Worm (Caenorhabditis elegans) whole organism, mixed stage, embryonic: ENCODE measurements around the gene clec-134.

Experiments used
- M03D4.4 ChIP-seq: sonication (generic microtip); optimal IDR thresholded peaks from 2 replicates; lab custom pipeline; 2017; ENCODE audit warnings: mild to moderate bottlenecking, missing genetic modification characterization, missing compliant biosample characterization
- bed-3 ChIP-seq: fragments of 200-800 bp; sonication (Bioruptor generic); optimal IDR thresholded peaks from 3 replicates; lab custom pipeline; 2018; ENCODE audit warnings: mild to moderate bottlenecking, missing genetic modification characterization, moderate library complexity, missing compliant biosample characterization
- blmp-1 ChIP-seq: fragments of 150-350 bp; optimal IDR thresholded peaks from 2 replicates; lab custom pipeline; 2014; ENCODE audit warnings: missing biosample characterization, missing genetic modification characterization
- ceh-39 ChIP-seq: fragments of 150-350 bp; optimal IDR thresholded peaks from 2 replicates; lab custom pipeline; 2014; ENCODE audit warnings: missing biosample characterization, missing genetic modification characterization
- ceh-43 ChIP-seq: fragments of 200-800 bp; sonication (Bioruptor generic); optimal IDR thresholded peaks from 2 replicates; lab custom pipeline; 2018; ENCODE audit warnings: mild to moderate bottlenecking, missing genetic modification characterization, moderate library complexity, missing compliant biosample characterization
- cnd-1 ChIP-seq: fragments of 200-800 bp; sonication (Bioruptor generic); optimal IDR thresholded peaks from 2 replicates; lab custom pipeline; 2018; ENCODE audit warnings: mild to moderate bottlenecking, missing genetic modification characterization, missing compliant biosample characterization
- drap-1 ChIP-seq: fragments of 200-800 bp; sonication (Bioruptor generic); optimal IDR thresholded peaks from 3 replicates; lab custom pipeline; 2018; ENCODE audit warnings: mild to moderate bottlenecking, missing genetic modification characterization, missing compliant biosample characterization
- elt-1 ChIP-seq: sonication (generic microtip); optimal IDR thresholded peaks from 2 replicates; lab custom pipeline; 2017; ENCODE audit warnings: missing genetic modification characterization, mild to moderate bottlenecking, missing compliant biosample characterization, antibody characterized with exemption, moderate library complexity, borderline replicate concordance; ENCODE audit not compliant: insufficient read depth
- elt-3 ChIP-seq: fragments of 150-350 bp; optimal IDR thresholded peaks from 2 replicates; lab custom pipeline; 2014; ENCODE audit warnings: missing biosample characterization, missing genetic modification characterization
- flh-1 ChIP-seq: fragments of 200-800 bp; sonication (Bioruptor generic); optimal IDR thresholded peaks from 2 replicates; lab custom pipeline; 2018; ENCODE audit warnings: mild to moderate bottlenecking, missing genetic modification characterization, moderate library complexity, missing compliant biosample characterization
- ham-2 ChIP-seq: fragments of 200-800 bp; sonication (Bioruptor generic); optimal IDR thresholded peaks from 2 replicates; lab custom pipeline; 2018; ENCODE audit warnings: mild to moderate bottlenecking, missing genetic modification characterization, missing compliant biosample characterization
- hlh-1 ChIP-seq: fragments of 150-350 bp; optimal IDR thresholded peaks from 2 replicates; lab custom pipeline; 2014; ENCODE audit warnings: missing biosample characterization, missing genetic modification reagents, missing genetic modification characterization
- lin-13 ChIP-seq: fragments of 150-350 bp; optimal IDR thresholded peaks from 2 replicates; lab custom pipeline; 2014; ENCODE audit warnings: missing biosample characterization, missing genetic modification characterization
- lin-32 ChIP-seq: fragments of 200-800 bp; sonication (Bioruptor generic); optimal IDR thresholded peaks from 2 replicates; lab custom pipeline; 2018; ENCODE audit warnings: mild to moderate bottlenecking, missing genetic modification characterization, missing compliant biosample characterization
- lsy-2 ChIP-seq: fragments of 150-350 bp; optimal IDR thresholded peaks from 2 replicates; lab custom pipeline; 2014; ENCODE audit warnings: missing biosample characterization, missing genetic modification characterization
- mep-1 ChIP-seq: fragments of 150-350 bp; optimal IDR thresholded peaks from 2 replicates; lab custom pipeline; 2017; ENCODE audit warnings: missing biosample characterization, missing genetic modification reagents, missing genetic modification characterization, inconsistent platforms
- mls-2 ChIP-seq: sonication (generic microtip); optimal IDR thresholded peaks from 2 replicates; lab custom pipeline; 2016; ENCODE audit warnings: mild to moderate bottlenecking, missing genetic modification characterization, moderate library complexity, missing compliant biosample characterization
- nhr-12 ChIP-seq: fragments of 150-350 bp; optimal IDR thresholded peaks from 2 replicates; lab custom pipeline; 2014; ENCODE audit warnings: missing biosample characterization, missing genetic modification characterization
- nhr-2 ChIP-seq: fragments of 150-350 bp; optimal IDR thresholded peaks from 2 replicates; lab custom pipeline; 2014; ENCODE audit warnings: missing biosample characterization, missing genetic modification characterization
- nhr-28 ChIP-seq: fragments of 150-350 bp; optimal IDR thresholded peaks from 2 replicates; lab custom pipeline; 2014; ENCODE audit warnings: missing biosample characterization, missing genetic modification characterization
- nhr-76 ChIP-seq: sonication (generic microtip); optimal IDR thresholded peaks from 2 replicates; lab custom pipeline; 2017; ENCODE audit warnings: missing biosample characterization, missing genetic modification characterization
- pha-4 ChIP-seq: fragments of 150-350 bp; optimal IDR thresholded peaks from 2 replicates; lab custom pipeline; 2018; ENCODE audit warnings: missing biosample characterization, missing genetic modification reagents, missing genetic modification characterization
- sem-2 ChIP-seq: fragments of 200-800 bp; sonication (Bioruptor generic); optimal IDR thresholded peaks from 2 replicates; lab custom pipeline; 2018; ENCODE audit warnings: mild to moderate bottlenecking, missing genetic modification characterization, missing compliant biosample characterization
- snpc-4 ChIP-seq: fragments of 150-350 bp; optimal IDR thresholded peaks from 2 replicates; lab custom pipeline; 2014; ENCODE audit warnings: missing biosample characterization, missing genetic modification characterization
- tbx-8 ChIP-seq: fragments of 200-800 bp; sonication (Bioruptor generic); optimal IDR thresholded peaks from 2 replicates; lab custom pipeline; 2018; ENCODE audit warnings: mild to moderate bottlenecking, missing genetic modification characterization, moderate library complexity, missing compliant biosample characterization
- unc-120 ChIP-seq: sonication (generic microtip); optimal IDR thresholded peaks from 2 replicates; lab custom pipeline; 2017; ENCODE audit warnings: missing genetic modification characterization, missing compliant biosample characterization; ENCODE audit not compliant: poor library complexity, severe bottlenecking
- unc-39 ChIP-seq: fragments of 150-350 bp; optimal IDR thresholded peaks from 2 replicates; lab custom pipeline; 2014; ENCODE audit warnings: missing biosample characterization, missing genetic modification characterization
- unc-62 ChIP-seq: fragments of 150-350 bp; optimal IDR thresholded peaks from 2 replicates; lab custom pipeline; 2014; ENCODE audit warnings: missing biosample characterization, missing genetic modification reagents, missing genetic modification characterization
- zip-8 ChIP-seq: fragments of 150-350 bp; optimal IDR thresholded peaks from 2 replicates; lab custom pipeline; 2014; ENCODE audit warnings: missing biosample characterization, missing genetic modification characterization
- ztf-11 ChIP-seq: fragments of 150-350 bp; optimal IDR thresholded peaks from 2 replicates; lab custom pipeline; 2014; ENCODE audit warnings: missing biosample characterization, missing genetic modification characterization

The clec-134 gene

DNA sequence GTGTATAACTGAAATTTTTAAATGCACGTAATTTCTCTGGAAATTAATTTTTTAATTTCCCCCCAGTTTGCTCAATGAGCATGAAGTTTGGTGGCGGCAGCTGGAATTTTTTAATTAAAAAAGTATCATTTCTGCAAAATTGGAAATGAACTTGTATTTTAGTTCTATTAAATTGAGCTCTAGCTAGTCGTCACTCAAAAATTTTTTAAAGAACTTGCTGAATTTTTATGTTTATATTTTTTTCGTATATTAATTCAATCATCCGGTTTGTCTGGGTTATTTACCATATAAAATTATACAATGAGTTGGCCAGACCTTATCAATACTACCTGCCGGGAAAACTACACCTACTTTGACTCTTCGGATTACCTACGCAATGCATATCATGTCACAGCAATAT is 1.9 kb downstream of the clec-134 start, which contains the start of gene srh-59:
srh-59 (plus strand) TSS at position 301 of the 400 bp plus-strand sequence.
- no peak for TF ChIP-seq sem-2 (GFP tag; lab: Kevin White, UChicago)
- TF ChIP-seq nhr-28 (tag; lab: Kevin White, UChicago), result no peak
- no peak for TF ChIP-seq ceh-39
- TF ChIP-seq blmp-1 (tag; lab: Kevin White, UChicago), result no peak
- TF ChIP-seq bed-3 (GFP tag; lab: Kevin White, UChicago), result no peak
- no peak for TF ChIP-seq nhr-76 (tag; lab: Kevin White, UChicago)
- no peak for TF ChIP-seq ceh-43 (GFP tag; lab: Kevin White, UChicago)
- TF ChIP-seq mep-1, result no peak
- no peak for TF ChIP-seq tbx-8 (GFP tag; lab: Kevin White, UChicago)
- no peak for TF ChIP-seq hlh-1 (tag; lab: Kevin White, UChicago)
- TF ChIP-seq zip-8, result no peak
- no peak for TF ChIP-seq snpc-4 (tag; lab: Kevin White, UChicago)

DNA sequence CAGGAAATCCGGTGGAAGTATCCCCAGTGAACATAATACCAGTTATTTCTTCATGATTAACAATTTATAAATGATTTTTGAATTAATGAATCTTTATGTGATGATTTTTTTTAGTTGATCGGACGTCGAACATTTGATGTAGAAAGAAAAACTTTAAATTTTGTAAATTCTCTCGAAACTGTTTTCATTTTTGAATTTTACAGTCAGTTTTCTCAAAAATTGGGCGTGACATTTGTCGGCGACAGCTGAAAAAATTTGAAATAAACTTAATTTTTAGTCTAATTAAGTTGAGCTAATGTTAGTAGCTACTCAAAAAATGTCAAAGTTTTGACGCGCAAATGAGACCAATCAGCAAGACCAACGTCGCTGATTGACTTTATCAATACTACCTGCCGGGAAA is 3.5 kb downstream of the clec-134 start, which contains the start of gene srh-60:
srh-60 (plus strand) TSS at position 301 of the 400 bp plus-strand sequence.
- TF ChIP-seq unc-39 (no peak), flh-1 (GFP tag; lab: Kevin White, UChicago) (no peak), bed-3 (GFP tag; lab: Kevin White, UChicago) (no peak), lin-32 (GFP tag; lab: Kevin White, UChicago) (no peak), hlh-1 (tag; lab: Kevin White, UChicago) (no peak), M03D4.4 (tag; lab: Kevin White, UChicago) (no peak), drap-1 (GFP tag; lab: Kevin White, UChicago) (no peak), snpc-4 (tag; lab: Kevin White, UChicago) (no peak), nhr-12 (no peak), lin-13 (tag; lab: Kevin White, UChicago) (no peak)
- TF ChIP-seq, all 35 proteins: peak for 0

DNA sequence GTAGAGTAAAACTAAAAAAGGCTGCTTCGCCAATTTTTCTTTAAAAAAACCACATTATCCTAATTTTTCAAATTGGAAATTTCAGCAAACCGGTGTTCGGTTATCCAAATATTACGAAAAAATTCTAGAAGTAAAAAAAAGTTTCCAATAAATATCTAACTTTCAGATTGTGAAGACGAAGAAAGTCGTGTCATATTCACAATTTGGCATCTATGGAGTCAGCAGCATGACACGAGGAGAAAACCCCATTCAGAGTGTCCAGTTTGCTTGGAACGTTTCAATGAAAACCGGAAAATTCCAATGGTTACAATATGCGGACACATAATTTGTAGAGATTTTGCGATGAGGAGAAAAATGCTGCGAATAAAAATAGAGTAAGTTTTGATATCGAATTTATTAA is 15.5 kb downstream of the clec-134 start, which contains the start of gene Y49F6A.12:
Y49F6A.12 (plus strand) TSS at position 301 of the 400 bp plus-strand sequence.
- no peak for TF ChIP-seq flh-1 (GFP tag; lab: Kevin White, UChicago)
- no peak for TF ChIP-seq zip-8
- TF ChIP-seq ham-2 (GFP tag; lab: Kevin White, UChicago), result no peak
- TF ChIP-seq unc-120 (tag; lab: Kevin White, UChicago), result no peak
- no peak for TF ChIP-seq hlh-1 (tag; lab: Kevin White, UChicago)
- no peak for TF ChIP-seq lsy-2
- TF ChIP-seq ceh-43 (GFP tag; lab: Kevin White, UChicago), result no peak
- no peak for TF ChIP-seq nhr-2 (tag; lab: Kevin White, UChicago)
- TF ChIP-seq unc-62, result no peak
- TF ChIP-seq pha-4 (tag; lab: Kevin White, UChicago), result no peak
- no peak for TF ChIP-seq tbx-8 (GFP tag; lab: Kevin White, UChicago)
- TF ChIP-seq cnd-1, result no peak
- TF ChIP-seq M03D4.4 (tag; lab: Kevin White, UChicago), result no peak

DNA sequence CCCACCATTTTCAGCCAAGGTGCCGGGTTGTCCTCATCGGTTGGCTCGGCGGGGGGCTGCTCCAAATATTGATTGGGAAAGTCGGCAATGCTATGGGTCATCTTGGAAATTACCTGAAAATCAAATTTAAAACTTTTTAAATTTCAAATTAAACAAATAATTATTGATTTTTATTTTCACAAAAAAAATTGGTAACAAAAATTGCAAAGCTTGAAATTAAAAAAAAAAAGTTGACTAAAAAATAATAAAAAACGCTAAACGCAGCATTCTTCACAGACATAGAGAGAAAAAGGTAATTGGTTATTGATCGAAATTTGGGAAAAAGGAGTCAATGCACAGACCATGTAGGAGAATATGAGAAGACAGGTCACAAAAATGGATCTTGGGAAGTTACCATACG is 18.9 kb downstream of the clec-134 start, which contains the start of gene Y49F6A.11:
Y49F6A.11 (minus strand) TSS at position 101 of the 400 bp plus-strand sequence.
- TF ChIP-seq nhr-2 (tag; lab: Kevin White, UChicago), result no peak
- no peak for TF ChIP-seq unc-120 (tag; lab: Kevin White, UChicago)
- TF ChIP-seq ztf-11 (tag; lab: Kevin White, UChicago), result no peak
- no peak for TF ChIP-seq nhr-28 (tag; lab: Kevin White, UChicago)
- TF ChIP-seq elt-3 (tag; lab: Kevin White, UChicago), result no peak
- TF ChIP-seq ceh-43 (GFP tag; lab: Kevin White, UChicago), result no peak
- no peak for TF ChIP-seq snpc-4 (tag; lab: Kevin White, UChicago)
- no peak for TF ChIP-seq lin-13 (tag; lab: Kevin White, UChicago)
- no peak for TF ChIP-seq unc-39
- TF ChIP-seq cnd-1, result no peak
- no peak for TF ChIP-seq flh-1 (GFP tag; lab: Kevin White, UChicago)
- no peak for TF ChIP-seq mls-2 (tag; lab: Kevin White, UChicago)
- TF ChIP-seq sem-2 (GFP tag; lab: Kevin White, UChicago), result no peak
- TF ChIP-seq zip-8, result no peak
- no peak for TF ChIP-seq nhr-12
- TF ChIP-seq pha-4 (tag; lab: Kevin White, UChicago), result no peak

DNA sequence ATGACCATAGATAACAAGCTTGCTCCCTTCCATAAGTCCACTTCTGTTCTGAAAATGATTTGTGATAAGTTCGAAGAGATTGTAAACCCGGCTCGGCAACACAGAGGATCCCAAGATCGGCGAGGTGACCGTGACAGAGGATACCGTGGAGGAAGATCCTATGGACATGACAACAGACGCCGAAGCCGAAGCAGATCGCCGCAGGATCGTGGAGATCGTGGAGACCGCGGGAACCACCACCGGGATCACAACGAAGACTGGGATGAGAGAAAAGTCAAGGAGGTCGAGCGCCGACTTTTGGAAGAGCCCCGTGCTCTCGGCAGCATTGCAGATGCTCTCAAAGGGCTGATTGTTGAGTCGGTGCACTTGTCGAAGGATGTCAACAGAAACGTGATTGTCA is 24.7 kb downstream of the clec-134 start:
- no peak for TF ChIP-seq elt-3 (tag; lab: Kevin White, UChicago)
- TF ChIP-seq elt-1, result no peak
- no peak for TF ChIP-seq hlh-1 (tag; lab: Kevin White, UChicago)
